Fruit fly (Drosophila melanogaster) whole organism, embryonic: ENCODE results near the gene Mms19.

Source experiments
- Adf1 ChIP-seq: fragments of 200-800 bp; sonication (Bioruptor generic); IDR thresholded peaks from 2 replicates; pipeline ENCODE4 v1.3.6; 2022; ENCODE audit warnings: missing biosample characterization, missing genetic modification characterization
- Atf3 ChIP-seq: fragments of 200-800 bp; sonication (Bioruptor generic); optimal IDR thresholded peaks from 3 replicates; lab custom pipeline; 2016; ENCODE audit warnings: missing biosample characterization, missing genetic modification characterization
- CG10959 ChIP-seq: fragments of 200-800 bp; sonication (Bioruptor generic); IDR thresholded peaks from 2 replicates; pipeline ENCODE4 v1.3.6; 2022; ENCODE audit warnings: missing biosample characterization, missing genetic modification characterization
- CG12942 ChIP-seq: fragments of 200-800 bp; sonication (Bioruptor generic); optimal IDR thresholded peaks from 3 replicates; lab custom pipeline; 2016; ENCODE audit warnings: missing biosample characterization, missing genetic modification characterization
- CG14710 ChIP-seq: fragments of 200-800 bp; sonication (Bioruptor generic); optimal IDR thresholded peaks from 3 replicates; lab custom pipeline; 2019; ENCODE audit warnings: missing biosample characterization, mild to moderate bottlenecking, missing genetic modification characterization, moderate library complexity
- CG15011 ChIP-seq: fragments of 200-800 bp; sonication (Bioruptor generic); optimal IDR thresholded peaks from 3 replicates; lab custom pipeline; 2018; ENCODE audit warnings: missing biosample characterization, mild to moderate bottlenecking, missing genetic modification characterization
- CG15479 ChIP-seq: fragments of 200-800 bp; sonication (Bioruptor generic); optimal IDR thresholded peaks from 3 replicates; lab custom pipeline; 2019; ENCODE audit warnings: missing biosample characterization, mild to moderate bottlenecking, missing genetic modification characterization, moderate library complexity
- CG17328 ChIP-seq: fragments of 200-800 bp; sonication (Bioruptor generic); IDR thresholded peaks from 2 replicates; pipeline ENCODE4 v1.3.6; 2022; ENCODE audit warnings: missing biosample characterization, missing genetic modification characterization
- CG17912 ChIP-seq: fragments of 200-800 bp; sonication (Bioruptor generic); optimal IDR thresholded peaks from 2 replicates; lab custom pipeline; 2018; ENCODE audit warnings: missing biosample characterization, mild to moderate bottlenecking, missing genetic modification characterization
- CG18764 ChIP-seq: fragments of 200-800 bp; sonication (Bioruptor generic); optimal IDR thresholded peaks from 3 replicates; lab custom pipeline; 2016; ENCODE audit warnings: missing biosample characterization, missing genetic modification characterization
- CG2129 ChIP-seq: fragments of 200-800 bp; sonication (Bioruptor generic); IDR thresholded peaks from 2 replicates; pipeline ENCODE4 v1.3.6; 2022; ENCODE audit warnings: missing biosample characterization, missing genetic modification characterization; ENCODE audit not compliant: partially characterized antibody
- CG2875 ChIP-seq: fragments of 200-800 bp; sonication (Bioruptor generic); optimal IDR thresholded peaks from 2 replicates; lab custom pipeline; 2017; ENCODE audit warnings: missing biosample characterization, mild to moderate bottlenecking, missing genetic modification characterization, missing genetic modification reagents
- CG2889 ChIP-seq: fragments of 200-800 bp; sonication (Bioruptor generic); IDR thresholded peaks from 3 replicates; pipeline ENCODE4 v1.3.6; 2022; ENCODE audit warnings: missing biosample characterization, missing genetic modification characterization
- CG3163 ChIP-seq: fragments of 200-800 bp; sonication (Bioruptor generic); optimal IDR thresholded peaks from 3 replicates; lab custom pipeline; 2016; ENCODE audit warnings: missing biosample characterization, missing genetic modification characterization
- CG34376 ChIP-seq: fragments of 200-800 bp; sonication (Bioruptor generic); optimal IDR thresholded peaks from 2 replicates; lab custom pipeline; 2018; ENCODE audit warnings: missing biosample characterization, mild to moderate bottlenecking, missing genetic modification characterization
- CG3995 ChIP-seq: fragments of 200-800 bp; sonication (Bioruptor generic); optimal IDR thresholded peaks from 3 replicates; lab custom pipeline; 2016; ENCODE audit warnings: missing biosample characterization, missing genetic modification characterization
- CG5245 ChIP-seq: fragments of 200-800 bp; sonication (Bioruptor generic); optimal IDR thresholded peaks from 3 replicates; lab custom pipeline; 2016; ENCODE audit warnings: missing biosample characterization, missing genetic modification characterization
- CG8388 ChIP-seq: fragments of 200-800 bp; sonication (Bioruptor generic); optimal IDR thresholded peaks from 2 replicates; lab custom pipeline; 2019; ENCODE audit warnings: missing biosample characterization, mild to moderate bottlenecking, missing genetic modification characterization, moderate library complexity
- CG8478 ChIP-seq: fragments of >200 bp; optimal IDR thresholded peaks from 2 replicates; lab custom pipeline; 2018
- CG8765 ChIP-seq: fragments of 200-800 bp; sonication (Bioruptor generic); IDR thresholded peaks from 2 replicates; pipeline ENCODE4 v1.3.6; 2022; ENCODE audit warnings: missing biosample characterization, missing genetic modification characterization
- CG8924 ChIP-seq: fragments of 200-800 bp; optimal IDR thresholded peaks from 3 replicates; lab custom pipeline; 2019; ENCODE audit warnings: missing biosample characterization, mild to moderate bottlenecking, missing genetic modification characterization, moderate library complexity
- H2.0 ChIP-seq: fragments of 200-800 bp; sonication (Bioruptor generic); IDR thresholded peaks from 2 replicates; pipeline ENCODE4 v1.3.6; 2022; ENCODE audit warnings: missing biosample characterization, missing genetic modification characterization
- Hey ChIP-seq: fragments of 200-800 bp; sonication (Bioruptor generic); optimal IDR thresholded peaks from 3 replicates; lab custom pipeline; 2018; ENCODE audit warnings: missing biosample characterization, mild to moderate bottlenecking, missing genetic modification characterization
- Hr39 ChIP-seq: fragments of >200 bp; optimal IDR thresholded peaks from 2 replicates; lab custom pipeline; 2017
- NC2α ChIP-seq: fragments of 200-800 bp; sonication (Bioruptor generic); optimal IDR thresholded peaks from 2 replicates; lab custom pipeline; 2016; ENCODE audit warnings: missing biosample characterization, missing genetic modification characterization
- NK7.1 ChIP-seq: fragments of 200-800 bp; sonication (Bioruptor generic); optimal IDR thresholded peaks from 3 replicates; lab custom pipeline; 2016; ENCODE audit warnings: missing biosample characterization, missing genetic modification characterization
- ato ChIP-seq: fragments of 200-800 bp; sonication (Bioruptor generic); IDR thresholded peaks from 2 replicates; pipeline ENCODE4 v1.3.6; 2022; ENCODE audit warnings: missing biosample characterization, missing genetic modification characterization; ENCODE audit not compliant: partially characterized antibody
- az2 ChIP-seq: fragments of 200-800 bp; sonication (Bioruptor generic); optimal IDR thresholded peaks from 3 replicates; lab custom pipeline; 2016; ENCODE audit warnings: missing biosample characterization, missing genetic modification characterization
- bcd ChIP-seq: fragments of 200-800 bp; sonication (Bioruptor generic); optimal IDR thresholded peaks from 2 replicates; lab custom pipeline; 2017; ENCODE audit warnings: missing biosample characterization, mild to moderate bottlenecking, missing genetic modification characterization
- caup ChIP-seq: fragments of 200-800 bp; sonication (Bioruptor generic); optimal IDR thresholded peaks from 3 replicates; lab custom pipeline; 2017; ENCODE audit warnings: missing biosample characterization, mild to moderate bottlenecking, missing genetic modification characterization, moderate library complexity; ENCODE audit not compliant: severe bottlenecking
- corto ChIP-seq: fragments of 200-800 bp; sonication (Bioruptor generic); optimal IDR thresholded peaks from 2 replicates; lab custom pipeline; 2016; ENCODE audit warnings: missing biosample characterization, mild to moderate bottlenecking, missing genetic modification characterization, moderate library complexity
- crc ChIP-seq: fragments of 200-800 bp; sonication (Bioruptor generic); optimal IDR thresholded peaks from 2 replicates; lab custom pipeline; 2016; ENCODE audit warnings: missing biosample characterization, missing genetic modification characterization
- crol ChIP-seq: fragments of 200-800 bp; sonication (Bioruptor generic); IDR thresholded peaks from 2 replicates; pipeline ENCODE4 v1.3.6; 2022; ENCODE audit warnings: missing biosample characterization, missing genetic modification characterization
- dan ChIP-seq: fragments of 200-800 bp; sonication (Bioruptor generic); IDR thresholded peaks from 2 replicates; pipeline ENCODE4 v1.3.6; 2022; ENCODE audit warnings: missing biosample characterization, missing genetic modification characterization
- exex ChIP-seq: fragments of 200-800 bp; sonication (Bioruptor generic); optimal IDR thresholded peaks from 4 replicates; lab custom pipeline; 2018; ENCODE audit warnings: missing biosample characterization, mild to moderate bottlenecking, missing genetic modification characterization, moderate library complexity
- eyg ChIP-seq: fragments of 200-800 bp; sonication (Bioruptor generic); optimal IDR thresholded peaks from 3 replicates; lab custom pipeline; 2016; ENCODE audit warnings: missing biosample characterization, missing genetic modification characterization
- gcm2 ChIP-seq: fragments of 200-800 bp; sonication (Bioruptor generic); optimal IDR thresholded peaks from 2 replicates; lab custom pipeline; 2016; ENCODE audit warnings: missing biosample characterization, missing genetic modification characterization
- grn ChIP-seq: fragments of 200-800 bp; sonication (Bioruptor generic); optimal IDR thresholded peaks from 3 replicates; lab custom pipeline; 2017; ENCODE audit warnings: missing biosample characterization, missing genetic modification characterization
- gt ChIP-seq: fragments of 200-800 bp; sonication (Bioruptor generic); IDR thresholded peaks from 2 replicates; pipeline ENCODE4 v1.3.6; 2022; ENCODE audit warnings: missing biosample characterization, missing genetic modification characterization
- h ChIP-seq: fragments of >200 bp; optimal IDR thresholded peaks from 2 replicates; lab custom pipeline; 2017
- insv ChIP-seq, 2 experiments: fragments of 200-800 bp; sonication (Bioruptor generic); optimal IDR thresholded peaks; 3 replicates each; lab custom pipeline; 2016 to 2018; ENCODE audit warnings: missing biosample characterization in 2 of 2, missing genetic modification characterization in 2 of 2
- mam ChIP-seq: fragments of 200-800 bp; sonication (Bioruptor generic); optimal IDR thresholded peaks from 3 replicates; lab custom pipeline; 2016; ENCODE audit warnings: missing biosample characterization, missing genetic modification characterization
- mirr ChIP-seq: fragments of 200-800 bp; sonication (Bioruptor generic); optimal IDR thresholded peaks from 3 replicates; lab custom pipeline; 2018; ENCODE audit warnings: missing biosample characterization, mild to moderate bottlenecking, missing genetic modification characterization
- p53 ChIP-seq: fragments of 200-800 bp; sonication (Bioruptor generic); optimal IDR thresholded peaks from 2 replicates; lab custom pipeline; 2016; ENCODE audit warnings: missing biosample characterization, missing genetic modification characterization
- pfk ChIP-seq: fragments of 200-800 bp; sonication (Bioruptor generic); optimal IDR thresholded peaks from 2 replicates; lab custom pipeline; 2018; ENCODE audit warnings: missing biosample characterization, mild to moderate bottlenecking, missing genetic modification characterization, moderate library complexity
- rib ChIP-seq: fragments of 200-800 bp; sonication (Bioruptor generic); IDR thresholded peaks from 2 replicates; pipeline ENCODE4 v1.3.6; 2022; ENCODE audit warnings: missing biosample characterization, missing genetic modification characterization
- ro ChIP-seq: fragments of 200-800 bp; sonication (Bioruptor generic); IDR thresholded peaks from 2 replicates; pipeline ENCODE4 v1.3.6; 2022; ENCODE audit warnings: missing biosample characterization, missing genetic modification characterization
- run ChIP-seq: fragments of 200-800 bp; sonication (Bioruptor generic); optimal IDR thresholded peaks from 3 replicates; lab custom pipeline; 2018; ENCODE audit warnings: missing biosample characterization, mild to moderate bottlenecking, missing genetic modification characterization
- salm ChIP-seq: fragments of 200-800 bp; sonication (Bioruptor generic); optimal IDR thresholded peaks from 2 replicates; lab custom pipeline; 2018; ENCODE audit warnings: missing biosample characterization, mild to moderate bottlenecking, missing genetic modification characterization
- shn ChIP-seq: fragments of 200-800 bp; sonication (Bioruptor generic); optimal IDR thresholded peaks from 3 replicates; lab custom pipeline; 2016; ENCODE audit warnings: missing biosample characterization, missing genetic modification characterization
- sisA ChIP-seq: fragments of 200-800 bp; sonication (Bioruptor generic); IDR thresholded peaks from 2 replicates; pipeline ENCODE4 v1.3.6; 2022; ENCODE audit warnings: missing biosample characterization, missing genetic modification characterization
- stwl ChIP-seq: fragments of 200-800 bp; sonication (Bioruptor generic); optimal IDR thresholded peaks from 3 replicates; lab custom pipeline; 2018; ENCODE audit warnings: missing biosample characterization, mild to moderate bottlenecking, missing genetic modification characterization, moderate library complexity
- sug ChIP-seq: fragments of 200-800 bp; optimal IDR thresholded peaks from 2 replicates; lab custom pipeline; 2019; ENCODE audit warnings: missing biosample characterization, mild to moderate bottlenecking, missing genetic modification characterization, moderate library complexity
- toy ChIP-seq: fragments of 200-800 bp; sonication (Bioruptor generic); IDR thresholded peaks from 2 replicates; pipeline ENCODE4 v1.3.6; 2022; ENCODE audit warnings: missing biosample characterization, missing genetic modification characterization

Gene Mms19

DNA sequence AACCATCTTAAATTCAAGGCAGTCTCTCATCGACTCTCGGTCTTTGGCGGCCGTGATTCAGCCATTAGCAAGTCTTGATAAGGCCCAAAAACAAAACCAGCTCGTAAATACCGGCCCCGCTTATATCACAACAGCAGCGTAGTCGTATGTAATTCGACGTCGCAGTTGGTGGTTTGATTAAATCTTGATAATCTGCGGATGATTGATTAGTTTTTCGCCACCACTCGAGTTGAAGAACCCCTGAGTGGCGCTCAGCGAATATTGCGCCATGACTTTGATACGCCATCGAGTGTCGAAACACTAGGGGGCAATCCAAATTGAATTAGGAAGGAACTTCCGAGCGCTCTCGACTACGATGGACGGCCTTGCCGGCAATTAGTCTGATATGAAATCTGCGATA is 46.3 kb downstream of the Mms19 start (continued):
- TF ChIP-seq H2.0 (no peak), CG3995 (GFP tag; lab: Kevin White, UChicago) (no peak), stwl (tag; lab: Kevin White, UChicago) (no peak), gcm2 (GFP tag; lab: Kevin White, UChicago) (no peak), CG2875 (no peak), crol (no peak), crc (no peak), Adf1 (GFP tag; lab: Robert Waterston, UW) (peak; percentile 51; the same call in 1 of the 2 replicates), p53 (GFP tag; lab: Kevin White, UChicago) (no peak), CG8765 (GFP tag; lab: Robert Waterston, UW) (no peak), shn (GFP tag; lab: Kevin White, UChicago) (no peak), az2 (GFP tag; lab: Kevin White, UChicago) (no peak), mam (no peak), rib (0 out of 2 replicates have a peak, but pooled peaks have one; percentile 40), ato (GFP tag; lab: Robert Waterston, UW) (no peak), sug (tag; lab: Kevin White, UChicago) (peak; percentile 99), CG5245 (no peak), Hey (tag; lab: Kevin White, UChicago) (peak; percentile 27), exex (peak; percentile 92), caup (no peak), CG17328 (no peak), CG34376 (GFP tag; lab: Kevin White, UChicago) (peak; percentile 83), CG17912 (no peak), gt (no peak), Hr39 (lab: Kevin White, UChicago) (no peak), CG15479 (GFP tag; lab: Kevin White, UChicago) (no peak), CG8478 (lab: Kevin White, UChicago) (no peak), CG2129 (GFP tag; lab: Robert Waterston, UW) (no peak), pfk (GFP tag; lab: Kevin White, UChicago) (no peak), CG2889 (GFP tag; lab: Robert Waterston, UW) (no peak), NK7.1 (GFP tag; lab: Kevin White, UChicago) (no peak), bcd (GFP tag; lab: Kevin White, UChicago) (no peak), CG10959 (no peak), insv (GFP tag; optimal IDR thresholded peaks at IDR 0.05; lab: Kevin White, UChicago) (no peak), grn (GFP tag; lab: Kevin White, UChicago) (peak; percentile 94), corto (no peak), CG14710 (tag; lab: Kevin White, UChicago) (no peak), run (tag; lab: Kevin White, UChicago) (no peak), CG3163 (no peak), CG15011 (GFP tag; lab: Kevin White, UChicago) (no peak), toy (GFP tag; lab: Robert Waterston, UW) (no peak), NC2α (GFP tag; lab: Kevin White, UChicago) (no peak), CG18764 (GFP tag; lab: Kevin White, UChicago) (no peak), Atf3 (GFP tag; lab: Kevin White, UChicago) (no peak), CG8388 (GFP tag; lab: Kevin White, UChicago) (no peak), eyg (GFP tag; lab: Kevin White, UChicago) (no peak), ro (GFP tag; lab: Robert Waterston, UW) (no peak), dan (GFP tag; lab: Robert Waterston, UW) (no peak), mirr (GFP tag; lab: Kevin White, UChicago) (peak; percentile 57), CG8924 (tag; lab: Kevin White, UChicago) (no peak), h (no peak), CG12942 (GFP tag; lab: Kevin White, UChicago) (no peak), salm (tag; lab: Kevin White, UChicago) (no peak), sisA (no peak)
